Fruit fly (Drosophila melanogaster) whole organism, pupa: ENCODE measurements around the gene CG43618.
"Not testable (repeated sequence)": the region's sequence is repeated elsewhere in the genome, so short reads cannot be mapped to it uniquely, and the experiment has no call there.

Experiments
- CG10348 ChIP-seq: fragments of 200-800 bp; sonication (Bioruptor generic); IDR thresholded peaks from 2 replicates; pipeline ENCODE4 v1.3.6; 2022; ENCODE audit warnings: missing biosample characterization, missing genetic modification characterization
- CG12605 ChIP-seq: fragments of 200-800 bp; sonication (Bioruptor generic); IDR thresholded peaks from 2 replicates; pipeline ENCODE4 v1.3.6; 2022; ENCODE audit warnings: missing biosample characterization, missing genetic modification characterization
- CG13204 ChIP-seq: fragments of 200-800 bp; sonication (Bioruptor generic); optimal IDR thresholded peaks from 2 replicates; lab custom pipeline; 2018; ENCODE audit warnings: missing biosample characterization, mild to moderate bottlenecking, missing genetic modification characterization, moderate library complexity
- CG14655 ChIP-seq: fragments of 200-800 bp; sonication (Bioruptor generic); optimal IDR thresholded peaks from 3 replicates; lab custom pipeline; 2017; ENCODE audit warnings: mild to moderate bottlenecking, missing biosample characterization, missing genetic modification reagents, missing genetic modification characterization
- CG15710 ChIP-seq: fragments of 200-800 bp; sonication (Bioruptor generic); optimal IDR thresholded peaks from 2 replicates; lab custom pipeline; 2018; ENCODE audit warnings: missing biosample characterization, mild to moderate bottlenecking, missing genetic modification characterization, moderate library complexity
- CG17806 ChIP-seq: fragments of 200-800 bp; sonication (Bioruptor generic); optimal IDR thresholded peaks from 2 replicates; lab custom pipeline; 2018; ENCODE audit warnings: missing biosample characterization, mild to moderate bottlenecking, missing genetic modification characterization, moderate library complexity
- CG32121 ChIP-seq: fragments of 200-800 bp; sonication (Bioruptor generic); IDR thresholded peaks from 2 replicates; pipeline ENCODE4 v1.3.6; 2022; ENCODE audit warnings: missing biosample characterization, missing genetic modification characterization
- CG34367 ChIP-seq: fragments of 200-800 bp; sonication (Bioruptor generic); optimal IDR thresholded peaks from 2 replicates; lab custom pipeline; 2018; ENCODE audit warnings: missing biosample characterization, mild to moderate bottlenecking, missing genetic modification characterization
- CG4496 ChIP-seq: fragments of 200-800 bp; sonication (Bioruptor generic); IDR thresholded peaks from 3 replicates; pipeline ENCODE4 v1.3.6; 2022; ENCODE audit warnings: missing biosample characterization, missing genetic modification characterization
- CG8159 ChIP-seq: fragments of 200-800 bp; sonication (Bioruptor generic); optimal IDR thresholded peaks from 3 replicates; lab custom pipeline; 2018; ENCODE audit warnings: missing biosample characterization, mild to moderate bottlenecking, missing genetic modification characterization, moderate library complexity
- CG8301 ChIP-seq: fragments of 200-800 bp; sonication (Bioruptor generic); optimal IDR thresholded peaks from 2 replicates; lab custom pipeline; 2018; ENCODE audit warnings: missing biosample characterization, mild to moderate bottlenecking, missing genetic modification characterization
- CG9948 ChIP-seq: fragments of 200-800 bp; sonication (Bioruptor generic); optimal IDR thresholded peaks from 2 replicates; lab custom pipeline; 2018; ENCODE audit warnings: missing biosample characterization, mild to moderate bottlenecking, missing genetic modification characterization, moderate library complexity
- D1 ChIP-seq: fragments of 200-800 bp; sonication (Bioruptor generic); optimal IDR thresholded peaks from 2 replicates; lab custom pipeline; 2018; ENCODE audit warnings: missing biosample characterization, mild to moderate bottlenecking, missing genetic modification characterization, moderate library complexity
- EcR ChIP-seq: fragments of 200-800 bp; sonication (Bioruptor generic); optimal IDR thresholded peaks from 3 replicates; lab custom pipeline; 2019; ENCODE audit warnings: missing biosample characterization, missing genetic modification characterization, mild to moderate bottlenecking, moderate library complexity, missing genetic modification reagents
- Ets98B ChIP-seq: fragments of 200-800 bp; sonication (Bioruptor generic); IDR thresholded peaks from 2 replicates; pipeline ENCODE4 v1.3.6; 2022; ENCODE audit warnings: missing biosample characterization, missing genetic modification characterization
- Pif1A ChIP-seq: fragments of 200-800 bp; sonication (Bioruptor generic); optimal IDR thresholded peaks from 3 replicates; lab custom pipeline; 2016; ENCODE audit warnings: missing biosample characterization, missing genetic modification characterization
- Pif1B ChIP-seq: fragments of 200-800 bp; sonication (Bioruptor generic); optimal IDR thresholded peaks from 3 replicates; lab custom pipeline; 2016; ENCODE audit warnings: missing biosample characterization, missing genetic modification characterization
- Snoo ChIP-seq: fragments of 200-800 bp; sonication (Bioruptor generic); optimal IDR thresholded peaks from 3 replicates; lab custom pipeline; 2017; ENCODE audit warnings: missing biosample characterization, mild to moderate bottlenecking, missing genetic modification characterization, inconsistent platforms
- fd96Ca ChIP-seq: fragments of 200-800 bp; sonication (Bioruptor generic); IDR thresholded peaks from 3 replicates; pipeline ENCODE4 v1.3.6; 2022; ENCODE audit warnings: missing biosample characterization, missing genetic modification characterization
- gl ChIP-seq: fragments of 200-800 bp; sonication (Bioruptor generic); optimal IDR thresholded peaks from 2 replicates; lab custom pipeline; 2018; ENCODE audit warnings: missing biosample characterization, mild to moderate bottlenecking, missing genetic modification characterization
- rn ChIP-seq: fragments of 200-800 bp; sonication (Bioruptor generic); IDR thresholded peaks from 2 replicates; pipeline ENCODE4 v1.3.6; 2022; ENCODE audit warnings: missing biosample characterization, missing genetic modification characterization

The CG43618 gene

DNA sequence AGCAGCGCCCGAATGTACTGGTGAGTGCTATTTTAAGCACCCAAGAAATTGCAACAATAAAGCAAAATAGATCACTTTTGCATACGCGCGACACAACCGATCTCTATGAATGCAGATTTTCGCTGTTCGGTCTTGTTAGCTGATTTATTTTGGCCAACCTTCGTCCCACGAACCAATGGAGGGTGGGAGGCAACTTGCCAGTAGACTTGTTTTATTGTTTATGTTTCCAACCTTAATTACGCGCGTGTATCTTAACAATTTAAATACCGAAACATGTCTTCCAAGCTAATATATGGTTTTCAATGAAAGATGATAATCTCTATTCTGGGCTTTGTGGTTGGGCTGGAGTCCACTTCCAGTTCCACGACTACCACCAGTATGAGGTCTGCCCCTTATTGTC is at the start of gene CG43618:
TSS of gene CG43618 (plus strand) at position 301 of the 400 bp plus-strand sequence.
- not testable (repeated sequence) for TF ChIP-seq fd96Ca; CG8301 (tag; lab: Kevin White, UChicago); CG14655

dm6 chr3R:7999530-8000116 is 49.3 kb upstream of the CG43618 start, which contains the start of gene PIG-H:
Gene PIG-H (plus strand): TSS chr3R:7999832.
- TF ChIP-seq CG12605 (GFP tag; lab: Robert Waterston, UW) (no peak), CG15710 (tag; lab: Kevin White, UChicago) (no peak), CG10348 (GFP tag; lab: Robert Waterston, UW) (no peak), gl (tag; lab: Kevin White, UChicago) (no peak), CG14655 (no peak), Pif1B (no peak), Snoo (no peak), CG34367 (no peak), CG8159 (tag; lab: Kevin White, UChicago) (no peak), CG8301 (tag; lab: Kevin White, UChicago) (no peak), CG17806 (tag; lab: Kevin White, UChicago) (no peak), CG13204 (GFP tag; lab: Kevin White, UChicago) (no peak), CG9948 (tag; lab: Kevin White, UChicago) (no peak), Pif1A (GFP tag; lab: Kevin White, UChicago) (no peak), EcR (GFP tag; lab: Kevin White, UChicago) (no peak), CG32121 (GFP tag; lab: Robert Waterston, UW) (no peak), rn (GFP tag; lab: Robert Waterston, UW) (no peak), fd96Ca (no peak)

- TF ChIP-seq D1 (peak; percentile 80), CG12605 (GFP tag; lab: Robert Waterston, UW) (peak; percentile 95), Pif1B (peak; percentile 94), Pif1A (GFP tag; lab: Kevin White, UChicago) (peak; percentile 93), Ets98B (GFP tag; lab: Robert Waterston, UW) (peak; percentile 97), CG34367 (peak; percentile 92), CG15710 (tag; lab: Kevin White, UChicago) (peak; percentile 95), CG8159 (tag; lab: Kevin White, UChicago) (peak; percentile 96), gl (tag; lab: Kevin White, UChicago) (peak; percentile 79), Snoo (peak; percentile 95), CG10348 (GFP tag; lab: Robert Waterston, UW) (peak; percentile 93), CG8301 (tag; lab: Kevin White, UChicago) (peak; percentile 94), fd96Ca (peak; percentile 96), CG32121 (GFP tag; lab: Robert Waterston, UW) (peak; percentile 97), CG17806 (tag; lab: Kevin White, UChicago) (peak; percentile 93), EcR (GFP tag; lab: Kevin White, UChicago) (peak; percentile 61), CG13204 (GFP tag; lab: Kevin White, UChicago) (no peak), rn (GFP tag; lab: Robert Waterston, UW) (peak; percentile 97), CG4496 (peak; percentile 99), CG14655 (peak; percentile 94), CG9948 (tag; lab: Kevin White, UChicago) (peak; percentile 93)
- TF ChIP-seq, all 21 proteins: peak for 20
Observed at dm6 chr3R:8001074-8001669, 47.8 kb upstream of the CG43618 start, which contains the start of the genes Kmn2 and CG2698. Gene Kmn2 (minus strand): TSS chr3R:8001309. Gene CG2698 (plus strand): TSS chr3R:8001562.

dm6 chr3R:8007595-8008255 is 41.2 kb upstream of the CG43618 start, which contains the start of gene CG2767:
Gene CG2767 (minus strand): TSS chr3R:8008110.
- TF ChIP-seq gl (tag; lab: Kevin White, UChicago) (no peak), CG12605 (GFP tag; lab: Robert Waterston, UW) (peak; percentile 87), EcR (GFP tag; lab: Kevin White, UChicago) (peak; percentile 54), CG14655 (no peak)

DNA sequence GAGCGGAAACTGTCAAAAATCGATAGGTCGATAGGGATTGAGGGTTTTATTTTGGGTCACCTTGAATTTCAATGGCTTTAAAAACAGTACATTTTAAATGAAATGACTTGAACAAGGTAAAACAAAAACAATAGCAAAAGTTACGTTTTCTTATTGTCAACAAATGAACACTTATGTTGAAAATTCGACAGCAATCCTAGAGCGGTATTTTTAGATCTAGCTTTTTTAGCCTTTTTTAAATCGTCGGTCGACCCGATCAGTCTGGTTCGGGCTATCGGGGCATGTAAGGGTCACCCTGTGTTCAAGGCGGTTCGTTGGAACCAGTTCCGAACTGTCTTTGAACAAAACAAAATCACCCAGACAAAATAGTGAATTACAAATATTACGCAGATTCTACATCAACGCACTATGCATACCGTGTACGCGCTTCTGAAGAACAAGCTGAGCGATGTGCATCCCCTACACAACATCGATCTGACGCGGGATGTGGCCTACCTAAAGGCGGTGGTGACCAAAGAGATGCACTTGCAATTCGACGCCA is 39.8 kb upstream of the CG43618 start, which contains the start of the genes CG11052 and CG3223:
TSS of gene CG11052 (minus strand) at position 218 of the 541 bp plus-strand sequence.
TSS of gene CG3223 (plus strand) at position 321 of the 541 bp plus-strand sequence.
- no peak for TF ChIP-seq gl (tag; lab: Kevin White, UChicago)
- peak; percentile 17 for TF ChIP-seq Snoo
- peak; percentile 94 for TF ChIP-seq EcR (GFP tag; lab: Kevin White, UChicago)
- peak; percentile 36; the same call in 1 of the 3 replicates for TF ChIP-seq CG4496
- 0 out of 2 replicates have a peak, but pooled peaks have one; percentile 6 for TF ChIP-seq Ets98B (GFP tag; lab: Robert Waterston, UW)
- no peak for TF ChIP-seq D1
- no peak for TF ChIP-seq rn (GFP tag; lab: Robert Waterston, UW)
